Worm (Caenorhabditis elegans) whole organism, mixed stage, embryonic: ENCODE measurements around the gene srbc-75.

ENCODE experiments used
- M03D4.4 ChIP-seq: sonication (generic microtip); optimal IDR thresholded peaks from 2 replicates; lab custom pipeline; 2017; ENCODE audit warnings: mild to moderate bottlenecking, missing genetic modification characterization, missing compliant biosample characterization
- flh-1 ChIP-seq: fragments of 200-800 bp; sonication (Bioruptor generic); optimal IDR thresholded peaks from 2 replicates; lab custom pipeline; 2018; ENCODE audit warnings: mild to moderate bottlenecking, missing genetic modification characterization, moderate library complexity, missing compliant biosample characterization
- lsy-2 ChIP-seq: fragments of 150-350 bp; optimal IDR thresholded peaks from 2 replicates; lab custom pipeline; 2014; ENCODE audit warnings: missing biosample characterization, missing genetic modification characterization
- nhr-76 ChIP-seq: sonication (generic microtip); optimal IDR thresholded peaks from 2 replicates; lab custom pipeline; 2017; ENCODE audit warnings: missing biosample characterization, missing genetic modification characterization
- unc-39 ChIP-seq: fragments of 150-350 bp; optimal IDR thresholded peaks from 2 replicates; lab custom pipeline; 2014; ENCODE audit warnings: missing biosample characterization, missing genetic modification characterization

ce11 chrV:15285984-15286383 lies 32.4 kb downstream of the srbc-75 start:
- TF ChIP-seq M03D4.4 (no peak), lsy-2 (tag; lab: Kevin White, UChicago) (no peak), nhr-76 (no peak), unc-39 (tag; lab: Kevin White, UChicago) (no peak), flh-1 (GFP tag; lab: Kevin White, UChicago) (no peak)
